Fruit fly (Drosophila melanogaster) whole organism, prepupa: ENCODE data around the gene btl.

Experiments used
- Blimp-1 ChIP-seq: fragments of 200-800 bp; sonication (Bioruptor generic); optimal IDR thresholded peaks from 3 replicates; lab custom pipeline; 2017; ENCODE audit warnings: missing biosample characterization, missing genetic modification characterization, mild to moderate bottlenecking, moderate library complexity, missing genetic modification reagents
- CG6792 ChIP-seq: fragments of 200-800 bp; sonication (Bioruptor generic); optimal IDR thresholded peaks from 3 replicates; lab custom pipeline; 2016; ENCODE audit warnings: missing biosample characterization, missing genetic modification characterization
- CG6854 ChIP-seq: fragments of 200-800 bp; sonication (Bioruptor generic); optimal IDR thresholded peaks from 2 replicates; lab custom pipeline; 2017; ENCODE audit warnings: missing biosample characterization, mild to moderate bottlenecking, missing genetic modification characterization
- Sox102F ChIP-seq: fragments of 200-800 bp; sonication (Bioruptor generic); optimal IDR thresholded peaks from 2 replicates; lab custom pipeline; 2016; ENCODE audit warnings: missing biosample characterization, mild to moderate bottlenecking, missing genetic modification characterization
- dsx ChIP-seq: fragments of 200-800 bp; optimal IDR thresholded peaks from 3 replicates; lab custom pipeline; 2019; ENCODE audit warnings: missing biosample characterization, mild to moderate bottlenecking, missing genetic modification characterization, moderate library complexity; ENCODE audit not compliant: poor library complexity, severe bottlenecking
- svp ChIP-seq: fragments of 200-800 bp; sonication (Bioruptor generic); peaks from one replicate; lab custom pipeline; 2016; ENCODE audit warnings: missing biosample characterization, missing genetic modification characterization

DNA sequence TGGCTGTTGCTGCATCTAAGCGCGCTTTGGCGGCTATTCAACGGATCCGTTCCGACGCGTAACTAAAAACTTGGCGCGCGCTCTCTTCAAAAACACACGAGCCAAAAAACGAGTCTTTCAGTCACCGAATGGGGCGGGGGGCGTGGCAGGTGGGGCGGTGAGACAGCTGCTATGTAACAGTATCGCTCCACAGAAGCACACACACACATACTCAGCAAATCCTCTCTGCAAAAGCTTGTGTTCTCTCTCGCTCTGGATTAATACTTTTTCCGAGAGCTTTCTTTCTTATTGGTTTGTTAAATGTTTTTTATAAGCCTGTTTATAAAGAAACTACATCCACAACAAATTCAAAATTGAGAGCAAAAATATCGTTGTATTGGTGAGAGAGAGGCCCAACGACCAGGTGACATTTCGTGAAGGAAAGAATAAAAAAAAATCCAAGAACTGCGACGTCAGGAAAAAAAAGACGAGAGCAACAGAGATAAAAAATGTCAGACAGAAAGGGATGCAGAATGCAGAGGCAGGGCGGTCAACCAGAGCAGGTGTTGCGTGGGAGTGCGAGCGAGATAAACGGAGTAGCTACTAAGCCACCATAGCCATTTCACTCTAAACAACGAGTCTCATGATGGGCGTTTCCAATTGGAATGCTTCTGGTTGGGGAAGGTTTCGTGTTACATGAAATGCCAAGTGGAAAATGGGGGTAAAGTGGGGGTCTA is 55.9 kb downstream of the btl start, which contains the start of gene Sox21b:
- TF ChIP-seq CG6792 (GFP tag; lab: Kevin White, UChicago) (peak; percentile 48), svp (no peak), CG6854 (GFP tag; lab: Kevin White, UChicago) (no peak), Blimp-1 (GFP tag; lab: Kevin White, UChicago) (peak; percentile 29), dsx (GFP tag; lab: Kevin White, UChicago) (peak; percentile 34), Sox102F (GFP tag; lab: Kevin White, UChicago) (peak; percentile 52)
